Fruit fly (Drosophila melanogaster) S2 (cell line): ENCODE measurements around the gene CG2924.

Experiments used
- CG8478 ChIP-seq: fragments of >200 bp; optimal IDR thresholded peaks from 2 replicates; lab custom pipeline; 2018
- CTCF ChIP-seq, 2 experiments: fragments of >200 bp; optimal IDR thresholded peaks; 2 replicates each; lab custom pipeline; 2018

DNA sequence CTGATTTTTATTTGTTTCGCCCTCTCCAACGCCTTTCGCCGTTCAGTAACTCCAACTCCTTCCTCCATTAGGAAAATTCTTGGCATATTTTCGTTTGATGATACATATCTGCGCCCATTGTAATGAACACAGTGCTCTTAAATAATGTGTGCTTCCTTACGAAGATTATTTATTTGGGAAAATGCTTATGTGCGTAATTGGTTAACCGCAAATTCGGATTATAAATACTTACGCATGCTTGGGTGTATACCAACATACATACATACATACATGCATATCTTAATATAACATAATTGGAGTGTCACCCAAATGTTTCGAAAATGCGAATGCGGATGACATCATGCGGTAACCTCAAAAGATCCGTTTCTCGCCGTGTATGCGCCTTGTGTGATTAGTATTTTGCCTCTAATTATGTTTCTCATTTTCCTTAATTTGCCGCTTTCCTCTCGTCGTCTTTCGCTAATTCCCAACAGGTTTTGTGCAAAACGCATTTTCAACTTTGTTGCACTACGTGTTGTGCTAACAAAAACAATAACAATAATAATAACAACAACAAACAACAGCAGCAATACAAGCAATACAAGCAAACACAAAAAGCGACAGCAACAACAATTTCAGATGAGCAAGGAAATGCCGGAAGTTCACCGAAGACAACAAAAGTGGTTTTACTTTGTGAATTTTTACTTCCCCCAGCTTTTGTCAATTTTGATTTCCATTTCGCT, 34.1 kb upstream of the CG2924 start:
- TF ChIP-seq CG8478 (lab: Kevin White, UChicago) = no peak
- TF ChIP-seq CTCF (optimal IDR thresholded peaks at IDR 0.05; lab: Kevin White, UChicago) = no peak
